Worm (Caenorhabditis elegans): Measurements from ENCODE around the gene C01B10.11.

ce11 chrIV:6613296-6613695, 44.5 kb upstream of the C01B10.11 start, which contains the start of gene drh-1:
- TF ChIP-seq nhr-77 (tag; optimal IDR thresholded peaks at IDR 0.05) (no peak), ceh-82 (tag; optimal IDR thresholded peaks at IDR 0.05) (no peak)
